ENCODE assay signal across 2 fruit fly cellular contexts in genomic region chr3R:6215053-6215882, dm6.
TF ChIP-seq lines count a peak whose summit lies in the region.

Gene Osi3, plus strand, starts transcription at chr3R:6215832.

TF ChIP-seq in whole organism, embryonic, 481 proteins besides CTCF, POLR2A, EP300 and RAD21 (continued from another document):
- TF ChIP-seq seq (GFP tag; IDR thresholded peaks at IDR 0.05; lab: Robert Waterston, UW) (no peak), Hr51 (GFP tag; optimal IDR thresholded peaks at IDR 0.05; lab: Kevin White, UChicago) (no peak), nom (GFP tag; optimal IDR thresholded peaks at IDR 0.05; lab: Kevin White, UChicago) (no peak), HLH4C (GFP tag; IDR thresholded peaks at IDR 0.05; lab: Robert Waterston, UW; ENCODE audit: partially characterized antibody) (no peak), Blimp-1 (GFP tag; optimal IDR thresholded peaks at IDR 0.05; lab: Kevin White, UChicago) (peak; percentile 24), HLHmδ (GFP tag; optimal IDR thresholded peaks at IDR 0.05; lab: Kevin White, UChicago) (peak; percentile 12), Fer1 (GFP tag; optimal IDR thresholded peaks at IDR 0.05; lab: Kevin White, UChicago) (no peak), Xrp1 (GFP tag; IDR thresholded peaks at IDR 0.05; lab: Robert Waterston, UW) (peak; percentile 13; the same call in 1 of the 2 replicates), ken (GFP tag; IDR thresholded peaks at IDR 0.05; lab: Robert Waterston, UW) (0 out of 3 replicates have a peak, but pooled peaks have one; percentile 14), CG17912 (GFP tag; optimal IDR thresholded peaks at IDR 0.05; lab: Kevin White, UChicago) (no peak), Opbp (GFP tag; IDR thresholded peaks at IDR 0.05; lab: Robert Waterston, UW; ENCODE audit: partially characterized antibody) (no peak), sens (GFP tag; lab: Kevin White, UChicago) (peak; percentile 53), CG4282 (GFP tag; optimal IDR thresholded peaks at IDR 0.05; lab: Kevin White, UChicago) (no peak), vfl (GFP tag; optimal IDR thresholded peaks at IDR 0.05; lab: Kevin White, UChicago) (no peak), CG10321 (GFP tag; IDR thresholded peaks at IDR 0.05; lab: Robert Waterston, UW) (no peak), CG14710 (tag; optimal IDR thresholded peaks at IDR 0.05; lab: Kevin White, UChicago) (no peak), kah (GFP tag; optimal IDR thresholded peaks at IDR 0.05; lab: Kevin White, UChicago) (no peak), CG12744 (GFP tag; optimal IDR thresholded peaks at IDR 0.05; lab: Kevin White, UChicago) (no peak), slbo (GFP tag; IDR thresholded peaks at IDR 0.05; lab: Robert Waterston, UW) (no peak), psq (GFP tag; optimal IDR thresholded peaks at IDR 0.05; lab: Kevin White, UChicago) (no peak), Fer3 (tag; optimal IDR thresholded peaks at IDR 0.05; lab: Kevin White, UChicago) (no peak), dysf (GFP tag; IDR thresholded peaks at IDR 0.05; lab: Robert Waterston, UW) (0 out of 3 replicates have a peak, but pooled peaks have one; percentile 10), dmrt11E (tag; optimal IDR thresholded peaks at IDR 0.05; lab: Kevin White, UChicago) (no peak), Eip74EF (GFP tag; optimal IDR thresholded peaks at IDR 0.05; lab: Kevin White, UChicago) (no peak), sr (GFP tag; IDR thresholded peaks at IDR 0.05; lab: Robert Waterston, UW) (0 out of 3 replicates have a peak, but pooled peaks have one; percentile 48), D19B (GFP tag; optimal IDR thresholded peaks at IDR 0.05; lab: Kevin White, UChicago) (no peak), Tbp (GFP tag; optimal IDR thresholded peaks at IDR 0.05; lab: Kevin White, UChicago) (no peak), CG12236 (GFP tag; optimal IDR thresholded peaks at IDR 0.05; lab: Kevin White, UChicago) (no peak), sna (GFP tag; IDR thresholded peaks at IDR 0.05; lab: Robert Waterston, UW; ENCODE audit: partially characterized antibody) (no peak), zen (tag; optimal IDR thresholded peaks at IDR 0.05; lab: Kevin White, UChicago) (peak; percentile 49), CG4360 (GFP tag; IDR thresholded peaks at IDR 0.05; lab: Robert Waterston, UW) (no peak), NFAT (GFP tag; IDR thresholded peaks at IDR 0.05; lab: Robert Waterston, UW) (no peak), Adf1 (GFP tag; IDR thresholded peaks at IDR 0.05; lab: Robert Waterston, UW) (0 out of 2 replicates have a peak, but pooled peaks have one; percentile 14), Usf (GFP tag; optimal IDR thresholded peaks at IDR 0.05; lab: Kevin White, UChicago) (no peak), hb (GFP tag; IDR thresholded peaks at IDR 0.05; lab: Robert Waterston, UW; ENCODE audit: partially characterized antibody) (no peak), dati (GFP tag; IDR thresholded peaks at IDR 0.05; lab: Robert Waterston, UW) (no peak)

TF ChIP-seq in whole organism, prepupa, 60 proteins besides CTCF, POLR2A, EP300 and RAD21 (continued from another document):
- TF ChIP-seq pdm3 (GFP tag; optimal IDR thresholded peaks at IDR 0.05; lab: Kevin White, UChicago) (peak; percentile 12), CG7368 (GFP tag; optimal IDR thresholded peaks at IDR 0.05; lab: Kevin White, UChicago) (no peak), Eip75B (GFP tag; optimal IDR thresholded peaks at IDR 0.05; lab: Kevin White, UChicago) (peak; percentile 4), OdsH (GFP tag; optimal IDR thresholded peaks at IDR 0.05; lab: Kevin White, UChicago) (peak; percentile 32), CG1621 (tag; optimal IDR thresholded peaks at IDR 0.05; lab: Kevin White, UChicago) (no peak), CG32006 (GFP tag; optimal IDR thresholded peaks at IDR 0.05; lab: Kevin White, UChicago) (peak; percentile 84), CG3919 (GFP tag; optimal IDR thresholded peaks at IDR 0.05; lab: Kevin White, UChicago) (peak; percentile 8), Sox15 (GFP tag; optimal IDR thresholded peaks at IDR 0.05; lab: Kevin White, UChicago) (no peak), CG10669 (GFP tag; optimal IDR thresholded peaks at IDR 0.05; lab: Kevin White, UChicago) (no peak), fd85E (GFP tag; optimal IDR thresholded peaks at IDR 0.05; lab: Kevin White, UChicago) (no peak), CG10631 (GFP tag; optimal IDR thresholded peaks at IDR 0.05; lab: Kevin White, UChicago) (no peak), CG6276 (GFP tag; optimal IDR thresholded peaks at IDR 0.05; lab: Kevin White, UChicago) (peak; percentile 40), dsx (GFP tag; optimal IDR thresholded peaks at IDR 0.05; lab: Kevin White, UChicago; ENCODE audit: poor library complexity, severe bottlenecking) (no peak), Hr4 (GFP tag; optimal IDR thresholded peaks at IDR 0.05; lab: Kevin White, UChicago) (peak; percentile 65), fd59A (GFP tag; optimal IDR thresholded peaks at IDR 0.05; lab: Kevin White, UChicago) (no peak), CG6854 (GFP tag; optimal IDR thresholded peaks at IDR 0.05; lab: Kevin White, UChicago) (no peak), acj6 (GFP tag; optimal IDR thresholded peaks at IDR 0.05; lab: Kevin White, UChicago) (peak; percentile 6), Met (GFP tag; optimal IDR thresholded peaks at IDR 0.05; lab: Kevin White, UChicago) (no peak), Smox (GFP tag; optimal IDR thresholded peaks at IDR 0.05; lab: Kevin White, UChicago) (no peak), Eip78C (GFP tag; lab: Kevin White, UChicago) (peak; percentile 81), svp (GFP tag; lab: Kevin White, UChicago) (peak; percentile 59), CG11294 (GFP tag; IDR thresholded peaks at IDR 0.05; lab: Robert Waterston, UW) (no peak), Eip93F (GFP tag; optimal IDR thresholded peaks at IDR 0.05; lab: Kevin White, UChicago) (no peak), CG6163 (GFP tag; IDR thresholded peaks at IDR 0.05; lab: Robert Waterston, UW) (no peak)
TF ChIP-seq in whole organism, prepupa: peak in this region for 19.
